Fruit fly (Drosophila melanogaster): ENCODE data around the gene CG32264.
A peak's percentile ranks its signal among the peaks of the same experiment; 100 is the strongest.

CG32264 gene

DNA sequence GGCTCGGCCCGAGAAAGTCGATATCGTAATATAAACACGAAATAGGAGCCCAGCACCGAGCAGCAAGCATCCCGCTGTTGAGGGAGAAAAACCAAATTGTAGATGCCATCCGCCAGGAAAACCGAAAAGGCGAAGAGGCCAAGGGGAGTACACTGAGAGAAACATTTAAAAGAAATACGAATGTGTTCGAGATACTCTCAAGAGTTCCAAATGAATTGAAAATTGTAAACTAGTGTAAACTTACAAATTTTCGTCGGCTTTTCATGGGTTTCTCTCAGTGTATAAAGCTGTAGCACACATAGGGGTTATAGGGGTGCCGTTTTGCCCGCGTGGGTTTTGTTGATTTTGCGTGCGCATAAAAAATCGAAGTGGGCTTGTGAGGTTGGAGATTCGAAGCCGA is 3.6 kb downstream of the CG32264 start (continued):
- TF ChIP-seq lov (optimal IDR thresholded peaks at IDR 0.05) (no peak), lov (GFP tag; IDR thresholded peaks at IDR 0.05) (peak; percentile 26; the same call in 1 of the 3 replicates), org-1 (GFP tag; optimal IDR thresholded peaks at IDR 0.05) (peak; percentile 60), CG10543 (GFP tag; optimal IDR thresholded peaks at IDR 0.05) (peak; percentile 92), CG32767 (GFP tag; IDR thresholded peaks at IDR 0.05) (peak; percentile 68; the same call in 1 of the 2 replicates), slp2 (GFP tag; optimal IDR thresholded peaks at IDR 0.05) (peak; percentile 32), tin (GFP tag; optimal IDR thresholded peaks at IDR 0.05) (peak; percentile 53), B-H2 (GFP tag; optimal IDR thresholded peaks at IDR 0.05) (peak; percentile 92), CG1603 (tag; optimal IDR thresholded peaks at IDR 0.05) (peak; percentile 56), CG5245 (GFP tag; optimal IDR thresholded peaks at IDR 0.05) (peak; percentile 12), CG9797 (GFP tag; optimal IDR thresholded peaks at IDR 0.05) (no peak), CG1529 (GFP tag; optimal IDR thresholded peaks at IDR 0.05) (peak; percentile 26), zen (tag; optimal IDR thresholded peaks at IDR 0.05) (no peak), CG17568 (GFP tag; optimal IDR thresholded peaks at IDR 0.05) (peak; percentile 68), hb (GFP tag; IDR thresholded peaks at IDR 0.05; ENCODE audit: partially characterized antibody) (no peak), BtbVII (GFP tag; optimal IDR thresholded peaks at IDR 0.05) (peak; percentile 60), Sox100B (GFP tag; optimal IDR thresholded peaks at IDR 0.05) (peak; percentile 36), CG8089 (GFP tag; optimal IDR thresholded peaks at IDR 0.05) (peak; percentile 13), eve (GFP tag; optimal IDR thresholded peaks at IDR 0.05) (no peak), CG18619 (GFP tag; optimal IDR thresholded peaks at IDR 0.05) (peak; percentile 77), Side (GFP tag; optimal IDR thresholded peaks at IDR 0.05) (peak; percentile 71), Atf-2 (GFP tag; optimal IDR thresholded peaks at IDR 0.05) (peak; percentile 69), CG5953 (GFP tag; IDR thresholded peaks at IDR 0.05) (no peak), Hand (GFP tag; optimal IDR thresholded peaks at IDR 0.05) (peak; percentile 93), tap (tag; optimal IDR thresholded peaks at IDR 0.05) (no peak), kay (GFP tag; optimal IDR thresholded peaks at IDR 0.05) (no peak), ac (GFP tag; optimal IDR thresholded peaks at IDR 0.05) (no peak), Kr (GFP tag; optimal IDR thresholded peaks at IDR 0.05) (no peak), Dbx (GFP tag; IDR thresholded peaks at IDR 0.05) (peak; percentile 88), cato (GFP tag; optimal IDR thresholded peaks at IDR 0.05; ENCODE audit: borderline replicate concordance) (peak; percentile 9), CG34224 (GFP tag; IDR thresholded peaks at IDR 0.05; ENCODE audit: partially characterized antibody) (no peak), salm (tag; optimal IDR thresholded peaks at IDR 0.05) (no peak), CG7786 (GFP tag; optimal IDR thresholded peaks at IDR 0.05) (peak; percentile 83), CG6254 (GFP tag; optimal IDR thresholded peaks at IDR 0.05) (no peak), CG8944 (GFP tag; optimal IDR thresholded peaks at IDR 0.05) (peak; percentile 73), CG2678 (tag; optimal IDR thresholded peaks at IDR 0.05) (peak; percentile 76), CG17612 (GFP tag; IDR thresholded peaks at IDR 0.05) (0 out of 2 replicates have a peak, but pooled peaks have one; percentile 36), CG32532 (GFP tag; IDR thresholded peaks at IDR 0.05) (peak; percentile 87), dimm (GFP tag; IDR thresholded peaks at IDR 0.05) (0 out of 2 replicates have a peak, but pooled peaks have one; percentile 53), PHDP (tag; optimal IDR thresholded peaks at IDR 0.05) (peak; percentile 84), CG6689 (GFP tag; IDR thresholded peaks at IDR 0.05) (peak; percentile 81), CG10267 (tag; optimal IDR thresholded peaks at IDR 0.05) (peak; percentile 26), CG15269 (tag; optimal IDR thresholded peaks at IDR 0.05) (peak; percentile 84), CG13624 (GFP tag; optimal IDR thresholded peaks at IDR 0.05) (peak; percentile 91), gcm (GFP tag; optimal IDR thresholded peaks at IDR 0.05) (peak; percentile 80), Sry-δ (GFP tag; optimal IDR thresholded peaks at IDR 0.05) (peak; percentile 21), Stat92E (GFP tag; optimal IDR thresholded peaks at IDR 0.05) (no peak), CG5180 (GFP tag; optimal IDR thresholded peaks at IDR 0.05) (peak; percentile 11), Dll (GFP tag; IDR thresholded peaks at IDR 0.05; ENCODE audit: partially characterized antibody) (no peak), row (GFP tag; IDR thresholded peaks at IDR 0.05) (peak; percentile 91)
